Worm (Caenorhabditis elegans) whole organism, midembryonic: ENCODE measurements around the gene JC8.16.

Experiments used
- T22C8.4 ChIP-seq: fragments of 200-800 bp; sonication (Bioruptor generic); IDR thresholded peaks from 2 replicates; pipeline ENCODE4 v1.3.6; 2022; ENCODE audit warnings: missing genetic modification characterization, missing compliant biosample characterization
- cog-1 ChIP-seq: sonication (generic microtip); optimal IDR thresholded peaks from 2 replicates; lab custom pipeline; 2016; ENCODE audit warnings: missing genetic modification characterization, missing compliant biosample characterization
- flt-1 ChIP-seq: fragments of 200-800 bp; sonication (Bioruptor generic); IDR thresholded peaks from 2 replicates; pipeline ENCODE4 v1.3.6; 2022; ENCODE audit warnings: missing genetic modification characterization, missing compliant biosample characterization
- klf-2 ChIP-seq: fragments of 200-800 bp; sonication (Bioruptor generic); conservative IDR thresholded peaks from 2 replicates; pipeline ENCODE4 v1.3.6; 2022; ENCODE audit warnings: missing genetic modification reagents, missing genetic modification characterization, missing compliant biosample characterization
- med-1 ChIP-seq: sonication (generic microtip); optimal IDR thresholded peaks from 2 replicates; lab custom pipeline; 2017; ENCODE audit warnings: missing genetic modification characterization, mild to moderate bottlenecking, missing compliant biosample characterization, antibody characterized with exemption, missing genetic modification reagents; ENCODE audit not compliant: insufficient read depth
- ref-1 ChIP-seq: fragments of 200-800 bp; sonication (Bioruptor generic); conservative IDR thresholded peaks from 2 replicates; pipeline ENCODE4 v1.3.6; 2022; ENCODE audit warnings: missing genetic modification reagents, missing genetic modification characterization, missing compliant biosample characterization
- tab-1 ChIP-seq: fragments of 200-800 bp; sonication (Bioruptor generic); IDR thresholded peaks from 2 replicates; pipeline ENCODE4 v1.3.6; 2022; ENCODE audit warnings: missing genetic modification characterization, missing compliant biosample characterization
- ztf-23 ChIP-seq: fragments of 200-800 bp; sonication (Bioruptor generic); IDR thresholded peaks from 2 replicates; pipeline ENCODE4 v1.3.6; 2022; ENCODE audit warnings: missing genetic modification reagents, missing genetic modification characterization, missing compliant biosample characterization
- ztf-29 ChIP-seq: fragments of 200-800 bp; sonication (Bioruptor generic); IDR thresholded peaks from 2 replicates; pipeline ENCODE4 v1.3.6; 2022; ENCODE audit warnings: missing genetic modification reagents, missing genetic modification characterization, missing compliant biosample characterization

The JC8.16 gene

DNA sequence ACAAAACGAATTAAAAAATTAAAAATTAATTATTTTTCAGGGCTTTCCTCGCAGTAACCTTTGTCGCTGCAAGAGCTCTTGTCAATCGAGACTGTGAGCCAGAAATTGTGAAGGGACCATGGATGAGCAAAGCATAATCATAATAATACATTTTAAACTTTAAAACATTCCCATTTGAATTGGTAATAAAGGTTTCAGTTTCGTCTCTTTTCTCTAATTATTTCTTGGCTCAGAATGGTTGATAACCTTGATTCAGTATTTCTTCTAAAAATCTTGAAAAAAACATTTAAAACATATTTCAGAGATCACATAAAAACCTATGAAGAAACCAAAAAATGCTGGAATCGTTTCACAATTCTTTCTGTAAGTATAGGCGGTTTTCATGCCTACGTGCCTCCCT lies at the start of gene JC8.16:
JC8.16 (plus strand) TSS at position 301 of the 400 bp plus-strand sequence.
- TF ChIP-seq T22C8.4 (no peak), tab-1 (GFP tag; lab: Robert Waterston, UW) (no peak), ztf-23 (GFP tag; lab: Robert Waterston, UW) (no peak), ref-1 (GFP tag; lab: Robert Waterston, UW) (no peak), cog-1 (tag; lab: Kevin White, UChicago) (no peak), ztf-29 (GFP tag; lab: Robert Waterston, UW) (no peak), med-1 (GFP tag; lab: Kevin White, UChicago) (no peak), klf-2 (GFP tag; lab: Robert Waterston, UW) (no peak), flt-1 (no peak)

DNA sequence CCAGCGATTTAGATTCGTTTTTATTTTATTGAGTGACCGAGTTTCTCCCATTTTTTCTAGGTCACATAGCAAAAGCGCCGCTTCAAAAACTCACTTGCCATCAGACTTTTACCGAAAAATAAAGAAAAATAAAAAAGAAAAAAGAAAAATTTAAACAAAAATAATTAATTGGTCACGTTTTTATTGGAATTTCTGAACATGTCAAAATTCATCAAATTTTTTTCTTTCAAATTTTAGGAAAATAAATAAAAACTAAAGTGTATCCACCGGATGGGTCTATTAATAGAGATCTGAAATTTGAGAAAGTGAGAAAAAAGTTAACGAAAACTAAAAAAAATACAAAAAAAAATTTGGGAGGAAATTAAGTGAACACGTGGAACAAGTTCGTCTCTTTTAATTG lies 49.4 kb upstream of the JC8.16 start, which contains the start of gene C48D1.9:
C48D1.9 (minus strand) TSS at position 101 of the 400 bp plus-strand sequence.
- no peak for TF ChIP-seq klf-2 (GFP tag; lab: Robert Waterston, UW)

DNA sequence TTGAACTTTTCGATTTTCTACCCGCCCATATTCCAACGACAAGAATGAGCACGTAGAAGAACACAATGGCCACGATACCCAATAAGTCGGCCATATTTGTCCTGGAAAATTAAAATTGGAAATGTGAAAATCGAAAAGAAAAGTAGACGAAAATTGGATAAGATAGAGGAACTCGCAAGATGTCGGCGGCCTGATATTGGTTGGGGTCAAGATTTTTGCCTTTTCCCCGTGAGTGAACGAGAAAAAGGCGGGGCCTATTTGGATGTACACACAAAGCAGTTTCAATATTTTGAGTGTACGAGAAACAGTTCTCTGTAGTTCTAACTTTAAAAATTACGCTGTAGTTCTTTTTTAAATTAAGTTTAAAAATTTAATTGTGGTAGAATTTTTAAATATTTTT lies 44.5 kb upstream of the JC8.16 start, which contains the start of gene cho-1:
cho-1 (minus strand) TSS at position 101 of the 400 bp plus-strand sequence.
- TF ChIP-seq flt-1 (no peak), ztf-29 (GFP tag; lab: Robert Waterston, UW) (no peak), med-1 (GFP tag; lab: Kevin White, UChicago) (no peak), T22C8.4 (no peak), tab-1 (GFP tag; lab: Robert Waterston, UW) (no peak), klf-2 (GFP tag; lab: Robert Waterston, UW) (no peak), ref-1 (GFP tag; lab: Robert Waterston, UW) (no peak), ztf-23 (GFP tag; lab: Robert Waterston, UW) (no peak), cog-1 (tag; lab: Kevin White, UChicago) (no peak)

DNA sequence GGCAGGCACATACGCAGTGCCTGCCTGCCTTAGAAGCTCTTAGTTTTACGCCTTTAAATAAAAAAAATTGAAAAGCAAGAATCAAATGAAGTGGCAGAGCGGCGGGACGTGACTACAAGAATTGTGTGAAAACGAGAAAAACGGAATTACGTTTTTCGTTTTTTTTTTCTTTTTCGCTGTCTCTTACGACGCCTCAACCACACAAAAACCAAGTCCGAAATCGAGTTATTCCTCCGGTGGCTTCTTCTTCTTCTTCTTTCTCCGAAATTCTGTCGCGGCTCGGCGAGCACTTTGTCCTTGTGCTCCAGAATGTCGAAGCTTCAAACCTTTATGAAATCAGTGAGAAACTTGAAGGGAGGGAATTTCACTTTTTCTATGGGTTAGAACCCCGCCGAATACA lies 38.4 kb upstream of the JC8.16 start:
- TF ChIP-seq med-1 (GFP tag; lab: Kevin White, UChicago) (no peak), tab-1 (GFP tag; lab: Robert Waterston, UW) (no peak), ztf-29 (GFP tag; lab: Robert Waterston, UW) (no peak), flt-1 (no peak), klf-2 (GFP tag; lab: Robert Waterston, UW) (no peak), ztf-23 (GFP tag; lab: Robert Waterston, UW) (no peak), cog-1 (tag; lab: Kevin White, UChicago) (no peak), T22C8.4 (no peak), ref-1 (GFP tag; lab: Robert Waterston, UW) (no peak)

DNA sequence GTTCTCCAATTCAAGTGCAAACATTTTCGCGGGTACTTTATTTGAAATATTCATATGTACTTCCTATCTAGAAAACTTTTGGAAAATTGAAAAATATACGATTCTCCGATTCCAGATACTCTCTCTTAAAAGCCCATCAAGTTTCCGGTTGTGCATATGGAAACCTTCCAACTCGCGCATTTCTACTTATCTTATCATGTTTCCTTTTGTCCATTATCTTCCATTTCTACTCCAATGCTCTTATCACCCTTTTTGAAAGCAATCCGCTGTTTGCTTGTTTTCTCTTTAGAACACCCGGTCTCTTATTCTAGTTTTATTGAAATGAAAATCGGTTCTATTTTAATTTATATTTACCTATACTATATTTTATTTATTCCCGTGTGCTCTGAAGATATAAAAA lies 37.3 kb upstream of the JC8.16 start, which contains the start of gene C48D1.5:
C48D1.5 (plus strand) TSS at position 301 of the 400 bp plus-strand sequence.
- TF ChIP-seq ztf-29 (GFP tag; lab: Robert Waterston, UW), result no peak
- TF ChIP-seq klf-2 (GFP tag; lab: Robert Waterston, UW), result no peak
- no peak for TF ChIP-seq flt-1
- no peak for TF ChIP-seq ztf-23 (GFP tag; lab: Robert Waterston, UW)
- no peak for TF ChIP-seq T22C8.4
- TF ChIP-seq med-1 (GFP tag; lab: Kevin White, UChicago), result no peak
- TF ChIP-seq ref-1 (GFP tag; lab: Robert Waterston, UW), result no peak
- TF ChIP-seq cog-1 (tag; lab: Kevin White, UChicago), result no peak
- TF ChIP-seq tab-1 (GFP tag; lab: Robert Waterston, UW), result no peak

DNA sequence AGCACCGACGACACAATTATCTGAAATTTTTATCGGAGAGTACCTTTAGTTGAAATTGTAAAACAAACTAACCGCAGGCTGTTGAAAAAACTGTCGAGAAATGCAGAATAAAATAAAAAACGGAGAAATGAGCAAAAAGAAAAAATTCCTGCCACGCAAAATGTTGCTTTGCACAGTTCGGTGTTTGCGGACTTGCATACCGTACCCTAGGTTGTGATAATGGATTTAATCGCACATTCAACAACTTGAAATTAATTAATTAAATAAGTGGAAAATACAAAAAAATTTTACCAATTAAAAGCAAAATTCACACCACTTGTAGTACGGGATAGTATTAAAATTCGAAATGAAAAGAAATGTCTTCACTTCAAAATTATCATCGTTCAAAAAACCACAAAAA lies 27.6 kb upstream of the JC8.16 start:
- no peak for TF ChIP-seq flt-1
- TF ChIP-seq ztf-23 (GFP tag; lab: Robert Waterston, UW), result no peak
- no peak for TF ChIP-seq cog-1 (tag; lab: Kevin White, UChicago)

DNA sequence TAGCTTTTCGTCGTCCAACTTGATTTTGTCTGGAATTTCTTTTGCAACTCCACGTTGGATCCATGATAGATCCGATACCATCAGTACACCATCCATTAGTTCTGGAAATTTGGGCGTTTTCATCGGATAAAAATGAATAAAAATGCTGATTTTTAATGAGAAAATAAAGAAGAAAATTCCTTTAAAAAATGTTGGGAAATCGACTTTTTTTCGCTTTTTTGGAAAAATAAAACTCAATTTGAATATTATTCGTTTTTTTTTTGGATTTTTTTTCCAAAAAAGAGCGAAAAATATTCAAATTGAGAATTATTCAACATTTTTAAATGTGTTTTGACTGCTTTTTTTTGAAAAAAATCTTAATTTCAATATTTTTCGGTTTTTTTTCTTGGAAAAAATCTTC lies 22.5 kb upstream of the JC8.16 start, which contains the start of gene pwp-1:
pwp-1 (minus strand) TSS at position 101 of the 400 bp plus-strand sequence.
- no peak for TF ChIP-seq ztf-29 (GFP tag; lab: Robert Waterston, UW)
- no peak for TF ChIP-seq klf-2 (GFP tag; lab: Robert Waterston, UW)
- no peak for TF ChIP-seq cog-1 (tag; lab: Kevin White, UChicago)
- no peak for TF ChIP-seq med-1 (GFP tag; lab: Kevin White, UChicago)
- no peak for TF ChIP-seq T22C8.4
- TF ChIP-seq tab-1 (GFP tag; lab: Robert Waterston, UW), result no peak
- no peak for TF ChIP-seq flt-1
- TF ChIP-seq ztf-23 (GFP tag; lab: Robert Waterston, UW), result no peak
- no peak for TF ChIP-seq ref-1 (GFP tag; lab: Robert Waterston, UW)

DNA sequence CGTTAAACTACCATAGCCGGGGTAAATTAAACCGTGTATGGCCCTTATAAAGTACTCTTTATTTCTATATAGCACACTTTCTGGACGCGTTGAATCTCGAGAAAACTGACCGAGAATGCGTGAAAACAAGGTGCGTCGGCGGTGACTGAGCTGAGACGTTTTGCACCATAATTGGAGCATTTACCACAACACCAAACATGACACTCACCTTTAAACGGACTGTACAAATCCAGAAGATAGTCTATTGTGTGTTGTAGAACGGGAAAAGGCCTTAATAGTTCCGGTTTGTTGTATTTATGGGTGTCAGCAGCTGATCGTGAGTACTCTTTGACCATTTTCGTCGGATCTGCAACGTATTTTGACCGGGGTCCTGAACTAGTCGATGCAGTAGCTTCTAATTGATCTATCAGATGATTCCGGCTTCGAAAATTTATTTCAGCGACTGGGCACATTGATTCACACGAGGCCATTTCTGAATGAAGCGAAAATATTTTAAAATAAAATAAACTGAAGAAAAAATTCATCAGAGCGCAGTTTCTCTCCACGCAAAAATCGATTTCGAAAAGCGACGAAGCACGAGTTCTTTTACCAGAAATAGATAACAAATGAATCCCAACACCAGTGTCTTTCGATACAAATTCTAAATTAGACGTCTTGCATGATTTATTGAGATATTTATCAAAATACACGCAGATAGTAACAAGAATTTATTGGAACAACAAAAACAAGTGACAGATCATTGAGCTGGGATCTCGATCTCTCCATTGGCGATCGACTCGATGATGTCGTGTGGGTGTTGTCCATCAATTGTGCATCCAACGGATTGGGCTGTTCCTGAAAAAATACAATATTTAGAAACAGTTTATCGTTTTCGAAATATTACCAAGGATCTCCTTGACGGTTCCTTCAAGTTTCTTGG lies 19.8 kb upstream of the JC8.16 start, which contains the start of gene tag-115:
tag-115 (minus strand) TSS at position 472 of the 919 bp plus-strand sequence.
- no peak for TF ChIP-seq klf-2 (GFP tag; lab: Robert Waterston, UW)
- TF ChIP-seq ref-1 (GFP tag; lab: Robert Waterston, UW), result no peak
- no peak for TF ChIP-seq cog-1 (tag; lab: Kevin White, UChicago)

DNA sequence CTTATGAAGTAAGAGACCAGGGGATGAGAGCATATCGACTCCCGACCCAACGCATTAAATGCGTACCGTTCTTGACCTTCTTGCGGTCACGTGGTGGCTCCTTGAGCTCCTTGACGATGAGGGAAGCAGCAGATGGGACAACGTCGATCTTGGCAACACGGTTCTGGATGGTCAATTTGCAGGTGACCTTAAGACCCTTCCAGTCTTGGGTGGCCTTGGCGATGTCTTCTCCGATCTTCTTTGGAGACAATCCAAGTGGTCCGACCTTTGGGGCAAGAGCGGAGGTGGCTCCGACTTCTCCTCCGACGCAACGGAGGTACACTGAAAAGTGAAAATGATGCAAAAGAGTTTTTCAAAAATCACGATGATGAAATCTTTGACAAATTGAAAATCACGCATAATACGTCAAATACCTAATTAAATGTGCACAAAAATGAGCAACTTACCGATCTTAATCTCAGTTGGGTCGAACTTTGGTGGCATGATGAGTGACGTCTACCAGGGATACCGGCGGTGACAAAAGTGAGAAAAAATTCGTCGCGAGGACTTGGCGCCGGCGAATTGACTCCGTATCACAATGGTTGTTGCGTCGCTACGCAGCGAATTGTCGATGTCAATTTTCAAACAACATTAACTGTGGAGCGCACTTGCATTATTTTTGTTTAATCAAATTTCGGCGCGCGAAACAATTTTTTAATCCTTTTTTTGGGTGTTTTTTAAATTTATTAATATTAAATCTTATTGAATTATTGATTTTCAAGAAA lies 18.7 kb upstream of the JC8.16 start, which contains the start of gene rpl-12:
rpl-12 (minus strand) TSS at position 574 of the 764 bp plus-strand sequence.
- TF ChIP-seq tab-1 (GFP tag; lab: Robert Waterston, UW) (no peak), T22C8.4 (peak; percentile 58; the same call in 1 of the 2 replicates), klf-2 (GFP tag; lab: Robert Waterston, UW) (0 out of 2 replicates have a peak, but pooled peaks have one; percentile 15), ztf-29 (GFP tag; lab: Robert Waterston, UW) (no peak), med-1 (GFP tag; lab: Kevin White, UChicago) (no peak), ref-1 (GFP tag; lab: Robert Waterston, UW) (no peak), cog-1 (tag; lab: Kevin White, UChicago) (peak; percentile 98), flt-1 (peak; percentile 77), ztf-23 (GFP tag; lab: Robert Waterston, UW) (peak; percentile 89)
